Worm (Caenorhabditis elegans) whole organism, young adult: ENCODE results near the gene T06E8.8.

Experiments
- egrh-3 ChIP-seq: fragments of 200-800 bp; sonication (Bioruptor generic); IDR thresholded peaks from 2 replicates; pipeline ENCODE4 v1.3.6; 2022; ENCODE audit warnings: missing genetic modification reagents, missing genetic modification characterization, missing compliant biosample characterization
- lin-35 ChIP-seq, 3 experiments: fragments of 150-350 bp in 2 of 3; sonication (generic microtip) in 1 of 3; optimal IDR thresholded peaks; 2 replicates each; lab custom pipeline; 2014 to 2018; ENCODE audit warnings: missing biosample characterization in 3 of 3, missing genetic modification characterization in 3 of 3, missing genetic modification reagents in 3 of 3

DNA sequence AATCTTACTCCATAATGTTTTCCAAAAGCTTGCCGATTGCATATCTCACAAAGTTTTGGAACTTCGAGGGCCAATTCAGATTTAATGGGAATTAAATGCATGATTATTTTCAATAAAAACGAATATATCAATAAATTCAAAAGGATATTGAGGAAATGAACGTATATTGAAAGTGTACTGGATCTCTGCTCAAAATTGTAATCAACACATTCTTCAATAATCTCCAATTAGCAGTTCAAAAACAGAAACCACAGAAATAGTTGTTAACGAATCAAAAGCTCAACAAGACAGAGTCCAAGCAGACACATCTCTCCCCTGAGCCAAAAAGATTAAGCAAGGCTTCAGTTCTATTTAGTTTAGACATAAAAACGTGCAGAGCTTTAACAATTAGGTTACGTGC, 27.0 kb downstream of the T06E8.8 start, which contains the start of gene nhr-192:
- no peak for TF ChIP-seq lin-35 (GFP tag; optimal IDR thresholded peaks at IDR 0.05; lab: Kevin White, UChicago)
- no peak for TF ChIP-seq egrh-3 (GFP tag; lab: Robert Waterston, UW)
